Worm (Caenorhabditis elegans): ENCODE data around the gene cox-16.

Gene cox-16

ce11 chrV:5511720-5512119 is 24.3 kb downstream of the cox-16 start:
- TF ChIP-seq hmbx-1 (tag; optimal IDR thresholded peaks at IDR 0.05): no peak
- TF ChIP-seq tbx-11 (GFP tag; IDR thresholded peaks at IDR 0.05): no peak

DNA sequence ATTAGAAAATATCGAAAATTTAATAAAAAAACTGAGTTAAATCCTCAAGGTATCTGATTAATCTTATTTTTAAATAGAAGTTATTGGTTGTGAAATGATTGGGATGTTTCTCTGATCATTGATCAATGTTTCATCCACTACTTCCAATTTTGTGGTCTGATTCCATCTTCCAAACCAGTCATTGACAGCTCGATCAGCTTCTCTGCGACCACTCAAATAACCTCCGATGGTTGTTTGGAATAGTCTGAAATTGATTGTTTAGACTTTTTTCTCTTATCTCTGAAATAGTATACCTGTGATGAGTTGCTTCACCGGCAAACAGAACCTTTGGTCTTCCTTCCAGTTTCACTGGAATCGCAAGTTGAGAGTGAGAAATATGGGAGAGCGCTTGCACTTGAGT is 26.1 kb downstream of the cox-16 start:
- no peak for TF ChIP-seq scrt-1 (GFP tag; IDR thresholded peaks at IDR 0.05)
- TF ChIP-seq tbx-37 (GFP tag; conservative IDR thresholded peaks at IDR 0.05): no peak
- TF ChIP-seq pes-1 (GFP tag; IDR thresholded peaks at IDR 0.05): no peak
- TF ChIP-seq ama-1 (optimal IDR thresholded peaks at IDR 0.05): no peak
- no peak for TF ChIP-seq sea-1 (GFP tag; conservative IDR thresholded peaks at IDR 0.05)
- no peak for TF ChIP-seq tbx-11 (GFP tag; IDR thresholded peaks at IDR 0.05)
- no peak for TF ChIP-seq ceh-13 (GFP tag; optimal IDR thresholded peaks at IDR 0.05)
- TF ChIP-seq ceh-36 (tag; optimal IDR thresholded peaks at IDR 0.05): no peak
- TF ChIP-seq aly-1 (tag; optimal IDR thresholded peaks at IDR 0.05): no peak
- no peak for TF ChIP-seq F13C5.2 (tag; optimal IDR thresholded peaks at IDR 0.05)
- TF ChIP-seq B0310.2 (tag; optimal IDR thresholded peaks at IDR 0.05): no peak
- no peak for TF ChIP-seq ets-7 (tag; optimal IDR thresholded peaks at IDR 0.05)
- TF ChIP-seq hmbx-1 (tag; optimal IDR thresholded peaks at IDR 0.05): no peak
- no peak for TF ChIP-seq tra-4 (tag; optimal IDR thresholded peaks at IDR 0.05)
- TF ChIP-seq flt-1 (GFP tag; IDR thresholded peaks at IDR 0.05): no peak
- no peak for TF ChIP-seq hmg-4 (GFP tag; optimal IDR thresholded peaks at IDR 0.05)

DNA sequence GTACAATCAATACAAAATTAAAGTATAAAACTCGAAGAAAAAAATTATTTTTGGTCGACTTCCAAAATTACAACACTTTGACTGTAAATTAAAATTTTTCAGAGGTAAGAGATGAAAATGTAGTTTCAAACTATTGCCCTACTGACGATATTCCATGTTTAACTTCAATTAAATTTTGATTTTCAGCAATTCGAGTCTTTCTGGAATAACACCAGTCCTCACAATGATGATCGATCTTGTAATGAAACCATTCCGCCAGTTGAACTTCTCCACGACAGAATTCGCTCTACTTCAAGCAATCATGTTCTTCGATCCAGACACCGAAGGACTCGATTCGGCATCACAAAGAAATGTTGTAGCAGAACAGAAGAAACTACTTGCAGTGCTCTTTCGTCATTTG is 26.9 kb downstream of the cox-16 start:
- TF ChIP-seq sea-1 (GFP tag; conservative IDR thresholded peaks at IDR 0.05) (no peak), ceh-13 (GFP tag; optimal IDR thresholded peaks at IDR 0.05) (no peak), flt-1 (GFP tag; IDR thresholded peaks at IDR 0.05) (no peak), ama-1 (optimal IDR thresholded peaks at IDR 0.05) (no peak), F13C5.2 (tag; optimal IDR thresholded peaks at IDR 0.05) (no peak)

ce11 chrV:5504807-5505442 is 31.1 kb downstream of the cox-16 start, which contains the start of the genes dnj-19 and nhr-47:
Gene dnj-19 (minus strand): TSS chrV:5504857.
Gene nhr-47 (plus strand): TSS chrV:5505253.
- TF ChIP-seq flt-1 (GFP tag; IDR thresholded peaks at IDR 0.05) (peak; percentile 49; the same call in 1 of the 2 replicates), hmbx-1 (tag; optimal IDR thresholded peaks at IDR 0.05) (no peak), scrt-1 (GFP tag; IDR thresholded peaks at IDR 0.05) (0 out of 2 replicates have a peak, but pooled peaks have one; percentile 34), hmg-4 (GFP tag; optimal IDR thresholded peaks at IDR 0.05) (peak; percentile 67), sea-1 (GFP tag; conservative IDR thresholded peaks at IDR 0.05) (0 out of 2 replicates have a peak, but pooled peaks have one; percentile 9), ama-1 (optimal IDR thresholded peaks at IDR 0.05) (no peak), tbx-11 (GFP tag; IDR thresholded peaks at IDR 0.05) (peak; percentile 47; the same call in 1 of the 2 replicates), hnd-1 (tag; optimal IDR thresholded peaks at IDR 0.05) (no peak), B0310.2 (tag; optimal IDR thresholded peaks at IDR 0.05) (no peak), aly-1 (tag; optimal IDR thresholded peaks at IDR 0.05) (no peak), tra-4 (tag; optimal IDR thresholded peaks at IDR 0.05) (peak; percentile 9), pes-1 (GFP tag; IDR thresholded peaks at IDR 0.05) (peak; percentile 67), tbx-37 (GFP tag; conservative IDR thresholded peaks at IDR 0.05) (peak; percentile 66; the same call in 1 of the 2 replicates), ets-7 (tag; optimal IDR thresholded peaks at IDR 0.05) (no peak), ceh-36 (tag; optimal IDR thresholded peaks at IDR 0.05) (peak; percentile 15), F13C5.2 (tag; optimal IDR thresholded peaks at IDR 0.05) (peak; percentile 78), ceh-13 (GFP tag; optimal IDR thresholded peaks at IDR 0.05) (no peak)

DNA sequence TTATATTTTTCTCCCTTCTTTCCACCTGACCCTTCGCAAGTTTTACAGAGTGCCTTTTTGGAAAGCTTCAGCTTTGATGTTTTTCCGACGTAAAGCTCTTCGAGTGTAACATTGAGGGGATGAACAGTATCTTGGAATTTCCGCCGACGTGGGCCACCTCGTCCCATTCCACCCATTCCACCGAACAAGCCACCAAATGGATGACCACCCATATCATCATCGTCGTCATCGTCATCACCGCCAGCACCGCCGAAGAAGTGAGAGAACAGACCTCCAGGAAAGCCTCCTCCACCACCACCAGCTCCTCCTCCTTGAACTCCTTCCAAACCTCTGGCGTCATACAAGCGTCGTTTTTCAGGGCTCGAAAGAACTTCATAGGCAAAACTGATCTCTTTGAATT is 31.7 kb downstream of the cox-16 start:
- TF ChIP-seq flt-1 (GFP tag; IDR thresholded peaks at IDR 0.05) (no peak), hnd-1 (tag; optimal IDR thresholded peaks at IDR 0.05) (no peak), tra-4 (tag; optimal IDR thresholded peaks at IDR 0.05) (no peak), aly-1 (tag; optimal IDR thresholded peaks at IDR 0.05) (no peak), hmg-4 (GFP tag; optimal IDR thresholded peaks at IDR 0.05) (no peak), ceh-13 (GFP tag; optimal IDR thresholded peaks at IDR 0.05) (no peak), hmbx-1 (tag; optimal IDR thresholded peaks at IDR 0.05) (no peak), B0310.2 (tag; optimal IDR thresholded peaks at IDR 0.05) (no peak), tbx-11 (GFP tag; IDR thresholded peaks at IDR 0.05) (no peak), ets-7 (tag; optimal IDR thresholded peaks at IDR 0.05) (no peak), ceh-36 (tag; optimal IDR thresholded peaks at IDR 0.05) (no peak), ama-1 (optimal IDR thresholded peaks at IDR 0.05) (no peak), sea-1 (GFP tag; conservative IDR thresholded peaks at IDR 0.05) (no peak), F13C5.2 (tag; optimal IDR thresholded peaks at IDR 0.05) (no peak)

- no peak for TF ChIP-seq ets-7 (tag; optimal IDR thresholded peaks at IDR 0.05)
- TF ChIP-seq ama-1 (optimal IDR thresholded peaks at IDR 0.05): no peak
- no peak for TF ChIP-seq scrt-1 (GFP tag; IDR thresholded peaks at IDR 0.05)
- no peak for TF ChIP-seq tra-4 (tag; optimal IDR thresholded peaks at IDR 0.05)
- no peak for TF ChIP-seq hnd-1 (tag; optimal IDR thresholded peaks at IDR 0.05)
- no peak for TF ChIP-seq tbx-11 (GFP tag; IDR thresholded peaks at IDR 0.05)
- TF ChIP-seq hmbx-1 (tag; optimal IDR thresholded peaks at IDR 0.05): no peak
- TF ChIP-seq ceh-36 (tag; optimal IDR thresholded peaks at IDR 0.05): no peak
- TF ChIP-seq F13C5.2 (tag; optimal IDR thresholded peaks at IDR 0.05): no peak
- no peak for TF ChIP-seq flt-1 (GFP tag; IDR thresholded peaks at IDR 0.05)
- no peak for TF ChIP-seq pes-1 (GFP tag; IDR thresholded peaks at IDR 0.05)
- TF ChIP-seq sea-1 (GFP tag; conservative IDR thresholded peaks at IDR 0.05): no peak
- TF ChIP-seq ceh-13 (GFP tag; optimal IDR thresholded peaks at IDR 0.05): no peak
- TF ChIP-seq aly-1 (tag; optimal IDR thresholded peaks at IDR 0.05): no peak
- TF ChIP-seq hmg-4 (GFP tag; optimal IDR thresholded peaks at IDR 0.05): no peak
- no peak for TF ChIP-seq tbx-37 (GFP tag; conservative IDR thresholded peaks at IDR 0.05)
- TF ChIP-seq B0310.2 (tag; optimal IDR thresholded peaks at IDR 0.05): no peak
Observed at ce11 chrV:5502701-5503100, 33.3 kb downstream of the cox-16 start.

DNA sequence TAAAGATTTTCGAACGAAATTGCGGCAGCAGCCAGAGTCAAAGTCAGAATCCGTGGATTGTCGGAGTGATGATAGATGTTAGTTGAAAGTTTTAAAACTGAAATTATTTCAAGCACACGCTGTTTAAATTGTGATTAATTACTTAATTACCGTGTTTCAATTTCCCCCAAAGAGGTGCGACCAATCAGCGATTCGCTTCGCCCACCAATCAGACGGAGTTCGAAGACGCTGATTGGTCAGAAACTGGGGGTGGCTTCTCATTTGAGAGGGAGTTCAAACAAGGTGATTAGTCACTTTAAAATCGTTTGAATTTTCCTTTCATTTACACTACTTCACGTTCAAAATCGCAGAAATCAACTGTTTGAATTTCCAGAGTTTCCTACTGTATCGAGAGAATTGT is 36.6 kb downstream of the cox-16 start:
- TF ChIP-seq sea-1 (GFP tag; conservative IDR thresholded peaks at IDR 0.05) (no peak), ceh-13 (GFP tag; optimal IDR thresholded peaks at IDR 0.05) (no peak), tra-4 (tag; optimal IDR thresholded peaks at IDR 0.05) (no peak), hnd-1 (tag; optimal IDR thresholded peaks at IDR 0.05) (no peak), tbx-37 (GFP tag; conservative IDR thresholded peaks at IDR 0.05) (no peak)
